Fruit fly (Drosophila melanogaster): ENCODE results near the gene Muc96D.

- no peak for TF ChIP-seq CG4496 (GFP tag; IDR thresholded peaks at IDR 0.05)
- TF ChIP-seq Pif1B (GFP tag; optimal IDR thresholded peaks at IDR 0.05): no peak
- no peak for TF ChIP-seq CG9948 (tag; optimal IDR thresholded peaks at IDR 0.05)
- TF ChIP-seq CG8159 (tag; optimal IDR thresholded peaks at IDR 0.05): no peak
These were observed 36.9 kb upstream of the Muc96D start for dm6 chr3R:25437254-25437810.
